Worm (Caenorhabditis elegans) whole organism, young adult: ENCODE results near the gene col-95.

ENCODE experiments used
- F49E8.2 ChIP-seq: sonication (generic microtip); optimal IDR thresholded peaks from 3 replicates; lab custom pipeline; 2017; ENCODE audit warnings: missing genetic modification characterization, mild to moderate bottlenecking, missing compliant biosample characterization, antibody characterized with exemption, moderate library complexity; ENCODE audit not compliant: insufficient read depth
- Y56A3A.18 ChIP-seq: fragments of 200-800 bp; sonication (Bioruptor generic); IDR thresholded peaks from 2 replicates; pipeline ENCODE4 v1.3.6; 2022; ENCODE audit warnings: missing genetic modification reagents, missing genetic modification characterization, missing compliant biosample characterization
- Y67H2A.10 ChIP-seq: fragments of 200-800 bp; sonication (Bioruptor generic); conservative IDR thresholded peaks from 2 replicates; pipeline ENCODE4 v1.3.6; 2022; ENCODE audit warnings: missing genetic modification reagents, missing genetic modification characterization, missing compliant biosample characterization
- efl-1 ChIP-seq: fragments of 150-350 bp; optimal IDR thresholded peaks from 2 replicates; lab custom pipeline; 2014; ENCODE audit warnings: missing biosample characterization, missing genetic modification reagents, missing genetic modification characterization
- snpc-1.1 ChIP-seq: sonication (generic microtip); optimal IDR thresholded peaks from 2 replicates; lab custom pipeline; 2017; ENCODE audit warnings: missing genetic modification characterization, mild to moderate bottlenecking, missing compliant biosample characterization, antibody characterized with exemption, moderate library complexity, missing genotype, missing genetic modification reagents; ENCODE audit not compliant: insufficient read depth
- ztf-22 ChIP-seq: fragments of 200-800 bp; sonication (Bioruptor generic); optimal IDR thresholded peaks from 2 replicates; lab custom pipeline; 2018; ENCODE audit warnings: mild to moderate bottlenecking, missing genetic modification characterization, moderate library complexity, missing compliant biosample characterization
- ztf-25 ChIP-seq: fragments of 200-800 bp; sonication (Bioruptor generic); IDR thresholded peaks from 2 replicates; pipeline ENCODE4 v1.3.6; 2022; ENCODE audit warnings: missing genetic modification reagents, missing genetic modification characterization, missing compliant biosample characterization

DNA sequence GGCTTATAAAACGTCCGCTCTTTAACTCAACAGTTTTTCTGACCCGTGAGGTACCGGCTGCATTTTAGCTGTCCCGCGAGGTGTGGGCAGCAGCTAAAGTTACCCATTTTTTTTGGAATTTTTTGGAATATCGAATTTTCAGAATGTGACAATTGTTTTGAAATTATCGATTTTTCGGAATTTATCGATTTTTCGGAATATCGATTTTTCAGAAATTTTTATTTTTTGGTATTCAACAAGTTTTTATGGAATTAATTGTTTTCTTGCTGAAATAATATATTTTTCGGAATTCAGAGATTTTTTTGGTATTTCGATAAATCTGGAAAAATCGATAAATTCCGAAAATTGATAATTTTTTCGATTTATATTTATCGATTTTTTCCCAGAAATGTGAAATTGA lies 29.1 kb downstream of the col-95 start:
- TF ChIP-seq F49E8.2 = no peak
- TF ChIP-seq Y67H2A.10 (GFP tag; lab: Robert Waterston, UW) = no peak
- no peak for TF ChIP-seq ztf-22
- TF ChIP-seq ztf-25 (GFP tag; lab: Robert Waterston, UW) = no peak
- no peak for TF ChIP-seq Y56A3A.18
- no peak for TF ChIP-seq snpc-1.1 (tag; lab: Kevin White, UChicago)
- TF ChIP-seq efl-1 = no peak
